Worm (Caenorhabditis elegans) whole organism, young adult: ENCODE results near the gene K08E7.4.

Experiments used
- B0019.2 ChIP-seq: fragments of 200-800 bp; sonication (Bioruptor generic); conservative IDR thresholded peaks from 2 replicates; pipeline ENCODE4 v1.3.6; 2022; ENCODE audit warnings: missing genetic modification reagents, missing genetic modification characterization, missing compliant biosample characterization
- B0035.1 ChIP-seq: sonication (generic microtip); optimal IDR thresholded peaks from 2 replicates; lab custom pipeline; 2016; ENCODE audit warnings: missing genetic modification characterization, mild to moderate bottlenecking, missing compliant biosample characterization, missing genotype, missing genetic modification reagents
- C06A6.2 ChIP-seq: fragments of 200-800 bp; sonication (Bioruptor generic); conservative IDR thresholded peaks from 2 replicates; pipeline ENCODE4 v1.3.6; 2022; ENCODE audit warnings: missing genetic modification characterization, missing compliant biosample characterization
- F22D6.2 ChIP-seq: sonication (generic microtip); optimal IDR thresholded peaks from 2 replicates; lab custom pipeline; 2016; ENCODE audit warnings: mild to moderate bottlenecking, missing genetic modification characterization, missing compliant biosample characterization
- F39B2.1 ChIP-seq: fragments of 200-800 bp; sonication (Bioruptor generic); IDR thresholded peaks from 2 replicates; pipeline ENCODE4 v1.3.6; 2022; ENCODE audit warnings: missing genetic modification reagents, missing genetic modification characterization, missing compliant biosample characterization
- F55B11.4 ChIP-seq: sonication (generic microtip); optimal IDR thresholded peaks from 2 replicates; lab custom pipeline; 2016; ENCODE audit warnings: missing compliant biosample characterization, missing genetic modification characterization, borderline replicate concordance; ENCODE audit not compliant: insufficient read depth
- F57C9.4 ChIP-seq: sonication (generic microtip); optimal IDR thresholded peaks from 2 replicates; lab custom pipeline; 2017; ENCODE audit warnings: mild to moderate bottlenecking, missing genetic modification characterization, missing compliant biosample characterization
- T26A5.8 ChIP-seq: sonication (generic microtip); optimal IDR thresholded peaks from 2 replicates; lab custom pipeline; 2016; ENCODE audit warnings: missing genetic modification characterization, missing compliant biosample characterization
- Y67H2A.10 ChIP-seq: fragments of 200-800 bp; sonication (Bioruptor generic); conservative IDR thresholded peaks from 2 replicates; pipeline ENCODE4 v1.3.6; 2022; ENCODE audit warnings: missing genetic modification reagents, missing genetic modification characterization, missing compliant biosample characterization
- Y95B8A.8 ChIP-seq: fragments of 200-800 bp; sonication (Bioruptor generic); IDR thresholded peaks from 2 replicates; pipeline ENCODE4 v1.3.6; 2022; ENCODE audit warnings: missing genetic modification reagents, missing genetic modification characterization, missing compliant biosample characterization
- aptf-2 ChIP-seq: fragments of 200-800 bp; sonication (Bioruptor generic); conservative IDR thresholded peaks from 2 replicates; pipeline ENCODE4 v1.3.6; 2022; ENCODE audit warnings: missing genetic modification reagents, missing genetic modification characterization, missing compliant biosample characterization
- attf-3 ChIP-seq: fragments of 200-800 bp; sonication (Bioruptor generic); conservative IDR thresholded peaks from 2 replicates; pipeline ENCODE4 v1.3.6; 2022; ENCODE audit warnings: missing genetic modification reagents, missing genetic modification characterization, missing compliant biosample characterization
- attf-5 ChIP-seq: fragments of 200-800 bp; sonication (Bioruptor generic); optimal IDR thresholded peaks from 2 replicates; lab custom pipeline; 2018; ENCODE audit warnings: mild to moderate bottlenecking, missing genetic modification characterization, missing compliant biosample characterization
- attf-6 ChIP-seq: fragments of 200-800 bp; sonication (Bioruptor generic); IDR thresholded peaks from 2 replicates; pipeline ENCODE4 v1.3.6; 2022; ENCODE audit warnings: missing genetic modification reagents, missing genetic modification characterization, missing compliant biosample characterization
- bed-1 ChIP-seq: fragments of 200-800 bp; sonication (Bioruptor generic); IDR thresholded peaks from 2 replicates; pipeline ENCODE4 v1.3.6; 2022; ENCODE audit warnings: missing genetic modification reagents, missing genetic modification characterization, missing compliant biosample characterization
- ceh-27 ChIP-seq: fragments of 200-800 bp; sonication (Bioruptor generic); optimal IDR thresholded peaks from 2 replicates; lab custom pipeline; 2018; ENCODE audit warnings: mild to moderate bottlenecking, missing genetic modification characterization, moderate library complexity, missing compliant biosample characterization
- ceh-91 ChIP-seq: fragments of 200-800 bp; sonication (Bioruptor generic); IDR thresholded peaks from 2 replicates; pipeline ENCODE4 v1.3.6; 2022; ENCODE audit warnings: missing genetic modification reagents, missing genetic modification characterization, missing compliant biosample characterization
- die-1 ChIP-seq: sonication (generic microtip); optimal IDR thresholded peaks from 2 replicates; lab custom pipeline; 2016; ENCODE audit warnings: missing genotype, mild to moderate bottlenecking, missing genetic modification characterization, missing compliant biosample characterization
- dpff-1 ChIP-seq: sonication (generic microtip); optimal IDR thresholded peaks from 2 replicates; lab custom pipeline; 2017; ENCODE audit warnings: mild to moderate bottlenecking, missing genetic modification characterization, missing compliant biosample characterization
- efl-1 ChIP-seq: fragments of 150-350 bp; optimal IDR thresholded peaks from 2 replicates; lab custom pipeline; 2014; ENCODE audit warnings: missing biosample characterization, missing genetic modification reagents, missing genetic modification characterization
- hlh-12 ChIP-seq: sonication (generic microtip); optimal IDR thresholded peaks from 2 replicates; lab custom pipeline; 2016; ENCODE audit warnings: missing genetic modification characterization, missing compliant biosample characterization
- hlh-26 ChIP-seq: fragments of 200-800 bp; sonication (Bioruptor generic); conservative IDR thresholded peaks from 2 replicates; pipeline ENCODE4 v1.3.6; 2022; ENCODE audit warnings: missing genetic modification reagents, missing genetic modification characterization, missing compliant biosample characterization
- hrde-1 ChIP-seq: sonication (generic microtip); optimal IDR thresholded peaks from 2 replicates; lab custom pipeline; 2016; ENCODE audit warnings: missing genetic modification characterization, mild to moderate bottlenecking, missing compliant biosample characterization, moderate library complexity, missing genotype, missing genetic modification reagents, borderline replicate concordance
- lag-1 ChIP-seq: fragments of 200-800 bp; sonication (Bioruptor generic); IDR thresholded peaks from 2 replicates; pipeline ENCODE4 v1.3.6; 2022; ENCODE audit warnings: missing genetic modification reagents, missing genetic modification characterization, missing compliant biosample characterization
- let-526 ChIP-seq: fragments of 200-800 bp; sonication (Bioruptor generic); IDR thresholded peaks from 2 replicates; pipeline ENCODE4 v1.3.6; 2022; ENCODE audit warnings: missing genetic modification reagents, missing genetic modification characterization, missing compliant biosample characterization
- lin-26 ChIP-seq: fragments of 200-800 bp; sonication (Bioruptor generic); IDR thresholded peaks from 2 replicates; pipeline ENCODE4 v1.3.6; 2022; ENCODE audit warnings: missing genetic modification reagents, missing genetic modification characterization, missing compliant biosample characterization
- lin-35 ChIP-seq, 3 experiments: fragments of 150-350 bp in 2 of 3; sonication (generic microtip) in 1 of 3; optimal IDR thresholded peaks; 2 replicates each; lab custom pipeline; 2014 to 2018; ENCODE audit warnings: missing biosample characterization in 3 of 3, missing genetic modification characterization in 3 of 3, missing genetic modification reagents in 3 of 3
- lin-40 ChIP-seq: sonication (generic microtip); optimal IDR thresholded peaks from 2 replicates; lab custom pipeline; 2016; ENCODE audit warnings: missing genetic modification characterization, mild to moderate bottlenecking, missing compliant biosample characterization, missing genotype, missing genetic modification reagents
- lsy-27 ChIP-seq: sonication (generic microtip); optimal IDR thresholded peaks from 2 replicates; lab custom pipeline; 2017; ENCODE audit warnings: missing genetic modification characterization, mild to moderate bottlenecking, missing compliant biosample characterization, antibody characterized with exemption, missing genotype, borderline replicate concordance; ENCODE audit not compliant: insufficient read depth
- madf-6 ChIP-seq: fragments of 200-800 bp; sonication (Bioruptor generic); IDR thresholded peaks from 2 replicates; pipeline ENCODE4 v1.3.6; 2022; ENCODE audit warnings: missing genetic modification reagents, missing genetic modification characterization, missing compliant biosample characterization
- mes-4 ChIP-seq: sonication (generic microtip); optimal IDR thresholded peaks from 2 replicates; lab custom pipeline; 2016; ENCODE audit warnings: missing genotype, missing genetic modification characterization, missing compliant biosample characterization
- nfya-1 ChIP-seq: sonication (generic microtip); optimal IDR thresholded peaks from 2 replicates; lab custom pipeline; 2017; ENCODE audit warnings: antibody characterized with exemption, missing compliant biosample characterization, missing genetic modification characterization, borderline replicate concordance; ENCODE audit not compliant: insufficient read depth
- nfya-2 ChIP-seq: fragments of 200-800 bp; sonication (Bioruptor generic); IDR thresholded peaks from 2 replicates; pipeline ENCODE4 v1.3.6; 2022; ENCODE audit warnings: missing genetic modification reagents, missing genetic modification characterization, missing compliant biosample characterization
- nhr-27 ChIP-seq: fragments of 200-800 bp; sonication (Bioruptor generic); optimal IDR thresholded peaks from 2 replicates; lab custom pipeline; 2018; ENCODE audit warnings: mild to moderate bottlenecking, missing genetic modification characterization, moderate library complexity, missing compliant biosample characterization
- nhr-80 ChIP-seq: sonication (generic microtip); optimal IDR thresholded peaks from 2 replicates; lab custom pipeline; 2016; ENCODE audit warnings: missing genetic modification characterization, missing compliant biosample characterization
- nhr-90 ChIP-seq: sonication (generic microtip); optimal IDR thresholded peaks from 2 replicates; lab custom pipeline; 2016; ENCODE audit warnings: missing genotype, mild to moderate bottlenecking, missing genetic modification characterization, missing compliant biosample characterization
- rec-8 ChIP-seq, 2 experiments: sonication (generic microtip); optimal IDR thresholded peaks; 2 replicates each; lab custom pipeline; 2016; ENCODE audit warnings: mild to moderate bottlenecking in 2 of 2, missing genetic modification characterization in 2 of 2, missing genetic modification reagents in 2 of 2, missing genotype in 2 of 2, missing biosample characterization in 1 of 2, missing compliant biosample characterization in 1 of 2, moderate library complexity in 1 of 2
- rpc-1 ChIP-seq, 2 experiments: fragments of 150-350 bp in 1 of 2; sonication (generic microtip) in 1 of 2; optimal IDR thresholded peaks; 2 replicates each; lab custom pipeline; 2014 to 2018; ENCODE audit warnings: missing biosample characterization in 1 of 2, missing genetic modification characterization in 1 of 2, missing genetic modification reagents in 1 of 2, missing genotype in 1 of 2
- sdz-38 ChIP-seq: sonication (generic microtip); optimal IDR thresholded peaks from 2 replicates; lab custom pipeline; 2016; ENCODE audit warnings: missing genotype, missing genetic modification characterization, missing compliant biosample characterization
- sea-2 ChIP-seq: fragments of 200-800 bp; sonication (Bioruptor generic); IDR thresholded peaks from 2 replicates; pipeline ENCODE4 v1.3.6; 2022; ENCODE audit warnings: missing genetic modification characterization, missing compliant biosample characterization
- snpc-3.4 ChIP-seq: sonication (generic microtip); optimal IDR thresholded peaks from 2 replicates; lab custom pipeline; 2017; ENCODE audit warnings: missing genetic modification characterization, mild to moderate bottlenecking, missing compliant biosample characterization, antibody characterized with exemption, moderate library complexity, missing genotype, missing genetic modification reagents
- tbx-9 ChIP-seq: sonication (generic microtip); optimal IDR thresholded peaks from 2 replicates; lab custom pipeline; 2016; ENCODE audit warnings: borderline replicate concordance, missing genetic modification characterization, inconsistent platforms, missing compliant biosample characterization
- unc-62 ChIP-seq: fragments of 150-350 bp; optimal IDR thresholded peaks from 2 replicates; lab custom pipeline; 2014; ENCODE audit warnings: missing biosample characterization, missing genetic modification reagents, missing genetic modification characterization
- xnd-1 ChIP-seq: sonication (generic microtip); optimal IDR thresholded peaks from 2 replicates; lab custom pipeline; 2016; ENCODE audit warnings: missing genotype, missing genetic modification reagents, missing genetic modification characterization, missing compliant biosample characterization
- zim-3 ChIP-seq: sonication (generic microtip); optimal IDR thresholded peaks from 2 replicates; lab custom pipeline; 2017; ENCODE audit warnings: mild to moderate bottlenecking, missing genetic modification characterization, moderate library complexity, missing compliant biosample characterization
- ztf-22 ChIP-seq: fragments of 200-800 bp; sonication (Bioruptor generic); optimal IDR thresholded peaks from 2 replicates; lab custom pipeline; 2018; ENCODE audit warnings: mild to moderate bottlenecking, missing genetic modification characterization, moderate library complexity, missing compliant biosample characterization
- ztf-26 ChIP-seq: sonication (generic microtip); optimal IDR thresholded peaks from 2 replicates; lab custom pipeline; 2017; ENCODE audit warnings: missing genetic modification characterization, missing compliant biosample characterization
- ztf-6 ChIP-seq: fragments of 200-800 bp; sonication (Bioruptor generic); IDR thresholded peaks from 2 replicates; pipeline ENCODE4 v1.3.6; 2022; ENCODE audit warnings: missing genetic modification reagents, missing genetic modification characterization, missing compliant biosample characterization

The K08E7.4 gene

DNA sequence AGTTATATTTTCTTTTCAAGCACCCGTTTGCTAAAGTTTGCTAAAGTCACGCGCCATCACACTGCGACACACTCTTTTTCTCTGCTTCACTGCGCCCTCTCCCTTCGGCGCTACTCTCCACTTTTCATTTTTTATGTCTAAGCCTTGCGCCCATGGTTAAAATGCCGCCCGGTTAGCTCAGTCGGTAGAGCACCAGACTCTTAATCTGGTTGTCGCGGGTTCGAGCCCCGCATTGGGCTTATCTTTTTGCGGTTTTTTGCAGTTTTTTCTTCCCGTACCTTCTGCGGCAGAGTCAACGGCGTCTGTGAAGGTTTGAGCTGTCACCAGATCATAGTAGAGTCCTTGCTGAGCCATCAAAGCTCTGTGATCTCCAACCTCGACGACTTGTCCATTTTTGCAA, 23.6 kb upstream of the K08E7.4 start (continued):
- TF ChIP-seq T26A5.8 (no peak), ceh-27 (GFP tag; lab: Kevin White, UChicago) (peak; percentile 47), sdz-38 (tag; lab: Kevin White, UChicago) (no peak), attf-6 (GFP tag; lab: Robert Waterston, UW) (peak; percentile 66; the same call in 1 of the 2 replicates), sea-2 (GFP tag; lab: Robert Waterston, UW) (no peak), nfya-1 (tag; lab: Kevin White, UChicago) (no peak), nhr-27 (tag; lab: Kevin White, UChicago) (peak; percentile 17), lag-1 (GFP tag; lab: Robert Waterston, UW) (no peak), zim-3 (tag; lab: Kevin White, UChicago) (peak; percentile 76), attf-5 (GFP tag; lab: Kevin White, UChicago) (peak; percentile 76), lin-26 (GFP tag; lab: Robert Waterston, UW) (peak; percentile 89), snpc-3.4 (tag; lab: Kevin White, UChicago) (peak; percentile 40), F39B2.1 (GFP tag; lab: Robert Waterston, UW) (no peak), B0019.2 (no peak), rec-8 (tag; optimal IDR thresholded peaks at IDR 0.05; lab: Kevin White, UChicago) (peak; percentile 68 to 84), F57C9.4 (tag; lab: Kevin White, UChicago) (no peak), dpff-1 (tag; lab: Kevin White, UChicago) (no peak), tbx-9 (tag; lab: Kevin White, UChicago) (no peak), lsy-27 (tag; lab: Kevin White, UChicago) (no peak), bed-1 (no peak), rpc-1 (optimal IDR thresholded peaks at IDR 0.05; lab: Kevin White, UChicago) (peak; percentile 84), rpc-1 (tag; optimal IDR thresholded peaks at IDR 0.05; lab: Kevin White, UChicago) (peak; percentile 90), unc-62 (GFP tag; lab: Kevin White, UChicago) (no peak), ztf-6 (no peak), lin-40 (tag; lab: Kevin White, UChicago) (peak; percentile 69), ztf-26 (tag; lab: Kevin White, UChicago) (peak; percentile 59), die-1 (peak; percentile 90), B0035.1 (tag; lab: Kevin White, UChicago) (peak; percentile 42), F55B11.4 (tag; lab: Kevin White, UChicago) (no peak), Y95B8A.8 (GFP tag; lab: Robert Waterston, UW) (peak; percentile 77), ztf-22 (no peak), hlh-12 (tag; lab: Kevin White, UChicago) (peak; percentile 1), attf-3 (GFP tag; lab: Robert Waterston, UW) (peak; percentile 66), let-526 (GFP tag; lab: Robert Waterston, UW) (0 out of 2 replicates have a peak, but pooled peaks have one; percentile 44), xnd-1 (tag; lab: Kevin White, UChicago) (no peak), madf-6 (GFP tag; lab: Robert Waterston, UW) (peak; percentile 47; the same call in 1 of the 2 replicates), nfya-2 (GFP tag; lab: Robert Waterston, UW) (no peak), nhr-80 (tag; lab: Kevin White, UChicago) (peak; percentile 55), aptf-2 (0 out of 2 replicates have a peak, but pooled peaks have one; percentile 59), hrde-1 (tag; lab: Kevin White, UChicago) (no peak), nhr-90 (peak; percentile 78), lin-35 (GFP tag; optimal IDR thresholded peaks at IDR 0.05; lab: Kevin White, UChicago) (peak in 1 of 3 experiments; percentile 59), mes-4 (tag; lab: Kevin White, UChicago) (peak; percentile 18), ceh-91 (GFP tag; lab: Robert Waterston, UW) (peak; percentile 56), C06A6.2 (GFP tag; lab: Robert Waterston, UW) (0 out of 2 replicates have a peak, but pooled peaks have one; percentile 35), hlh-26 (GFP tag; lab: Robert Waterston, UW) (no peak), F22D6.2 (tag; lab: Kevin White, UChicago) (no peak), Y67H2A.10 (GFP tag; lab: Robert Waterston, UW) (no peak), efl-1 (GFP tag; lab: Kevin White, UChicago) (peak; percentile 2)
